Worm (Caenorhabditis elegans) whole organism, early embryonic: ENCODE results near the gene ZK1248.5.

Experiments used
- B0310.2 ChIP-seq: sonication (generic microtip); optimal IDR thresholded peaks from 2 replicates; lab custom pipeline; 2016; ENCODE audit warnings: mild to moderate bottlenecking, missing genetic modification characterization, missing compliant biosample characterization
- F13C5.2 ChIP-seq: sonication (generic microtip); optimal IDR thresholded peaks from 2 replicates; lab custom pipeline; 2017; ENCODE audit warnings: mild to moderate bottlenecking, missing genetic modification characterization, inconsistent platforms, missing compliant biosample characterization
- aly-1 ChIP-seq: sonication (generic microtip); optimal IDR thresholded peaks from 2 replicates; lab custom pipeline; 2016; ENCODE audit warnings: missing genetic modification characterization, missing compliant biosample characterization
- ama-1 ChIP-seq: fragments of 150-350 bp; optimal IDR thresholded peaks from 2 replicates; lab custom pipeline; 2014
- ceh-13 ChIP-seq: fragments of 200-800 bp; sonication (Bioruptor generic); optimal IDR thresholded peaks from 2 replicates; lab custom pipeline; 2018; ENCODE audit warnings: mild to moderate bottlenecking, missing genetic modification characterization, missing compliant biosample characterization
- ceh-36 ChIP-seq: sonication (generic microtip); optimal IDR thresholded peaks from 2 replicates; lab custom pipeline; 2016; ENCODE audit warnings: missing genetic modification characterization, inconsistent platforms, missing compliant biosample characterization
- ets-7 ChIP-seq: sonication (generic microtip); optimal IDR thresholded peaks from 2 replicates; lab custom pipeline; 2016; ENCODE audit warnings: missing genotype, missing genetic modification characterization, missing compliant biosample characterization
- flt-1 ChIP-seq: fragments of 200-800 bp; sonication (Bioruptor generic); IDR thresholded peaks from 2 replicates; pipeline ENCODE4 v1.3.6; 2022; ENCODE audit warnings: missing genetic modification characterization, missing compliant biosample characterization
- hmbx-1 ChIP-seq: sonication (generic microtip); optimal IDR thresholded peaks from 2 replicates; lab custom pipeline; 2016; ENCODE audit warnings: mild to moderate bottlenecking, missing genetic modification characterization, missing compliant biosample characterization
- hmg-4 ChIP-seq: fragments of 200-800 bp; sonication (Bioruptor generic); optimal IDR thresholded peaks from 2 replicates; lab custom pipeline; 2018; ENCODE audit warnings: mild to moderate bottlenecking, missing genetic modification characterization, missing compliant biosample characterization
- hnd-1 ChIP-seq: sonication (generic microtip); optimal IDR thresholded peaks from 2 replicates; lab custom pipeline; 2016; ENCODE audit warnings: missing genetic modification characterization, missing compliant biosample characterization
- pes-1 ChIP-seq: fragments of 200-800 bp; sonication (Bioruptor generic); IDR thresholded peaks from 2 replicates; pipeline ENCODE4 v1.3.6; 2022; ENCODE audit warnings: missing genetic modification reagents, missing genetic modification characterization, missing compliant biosample characterization
- scrt-1 ChIP-seq: fragments of 200-800 bp; sonication (Bioruptor generic); IDR thresholded peaks from 2 replicates; pipeline ENCODE4 v1.3.6; 2022; ENCODE audit warnings: missing genetic modification characterization, missing compliant biosample characterization
- sea-1 ChIP-seq: fragments of 200-800 bp; sonication (Bioruptor generic); conservative IDR thresholded peaks from 2 replicates; pipeline ENCODE4 v1.3.6; 2022; ENCODE audit warnings: missing genetic modification characterization, missing compliant biosample characterization
- tbx-11 ChIP-seq: fragments of 200-800 bp; sonication (Bioruptor generic); IDR thresholded peaks from 2 replicates; pipeline ENCODE4 v1.3.6; 2022; ENCODE audit warnings: missing genetic modification characterization, missing compliant biosample characterization
- tbx-37 ChIP-seq: fragments of 200-800 bp; sonication (Bioruptor generic); conservative IDR thresholded peaks from 2 replicates; pipeline ENCODE4 v1.3.6; 2022; ENCODE audit warnings: missing genetic modification reagents, missing genetic modification characterization, missing compliant biosample characterization
- tra-4 ChIP-seq: sonication (generic microtip); optimal IDR thresholded peaks from 2 replicates; lab custom pipeline; 2017; ENCODE audit warnings: missing genetic modification characterization, missing compliant biosample characterization

The ZK1248.5 gene

ce11 chrII:5779866-5780265 is 30.4 kb upstream of the ZK1248.5 start:
- TF ChIP-seq pes-1 (no peak), tbx-37 (GFP tag; lab: Robert Waterston, UW) (no peak), sea-1 (GFP tag; lab: Robert Waterston, UW) (no peak), B0310.2 (tag; lab: Kevin White, UChicago) (no peak), tra-4 (tag; lab: Kevin White, UChicago) (no peak), F13C5.2 (tag; lab: Kevin White, UChicago) (peak; percentile 18)

DNA sequence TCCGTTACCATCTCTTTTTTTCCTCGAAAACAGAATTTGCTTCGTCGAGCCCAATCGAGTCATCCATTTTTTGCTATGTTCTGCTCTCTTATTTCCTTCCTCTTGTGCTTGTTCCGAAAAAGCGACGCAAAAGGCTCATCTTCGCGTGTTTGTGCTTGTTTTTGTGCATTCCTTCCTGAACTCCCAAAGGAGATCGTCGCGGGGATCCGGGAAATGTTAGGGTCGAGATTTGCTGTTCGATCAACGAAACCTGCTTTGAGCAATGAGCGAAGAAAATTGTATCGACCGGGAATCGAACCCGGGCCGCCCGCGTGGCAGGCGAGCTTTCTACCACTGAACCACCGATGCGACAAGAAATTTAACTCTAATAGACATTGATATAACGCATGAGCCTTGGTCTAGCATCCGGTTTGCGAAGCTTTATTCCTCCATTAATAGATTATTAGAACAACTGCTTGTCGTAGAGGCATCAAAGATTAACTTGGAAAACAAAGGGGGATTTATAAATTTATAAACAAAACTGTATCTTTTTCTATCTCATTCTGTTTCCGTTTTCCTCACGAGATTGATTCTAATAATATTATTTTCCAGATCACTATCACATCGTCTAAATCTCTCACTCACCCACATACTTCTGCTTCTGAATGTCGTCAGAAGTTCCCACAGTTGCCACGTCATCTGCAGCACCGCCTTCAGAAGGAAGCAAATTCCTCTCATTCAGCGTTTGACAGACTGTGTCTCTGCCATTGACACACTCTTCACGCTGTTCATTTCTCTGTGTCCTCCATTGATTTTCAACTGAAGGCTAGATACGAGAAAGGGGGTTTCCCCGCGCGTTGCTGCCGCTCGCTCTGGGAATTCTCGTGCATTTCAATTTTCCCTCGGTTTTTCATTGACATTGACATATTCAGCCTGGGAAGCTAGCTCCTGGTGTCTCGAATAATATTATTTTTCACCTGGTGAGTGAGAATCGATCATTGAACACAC is 28.1 kb upstream of the ZK1248.5 start, which contains the start of gene K05F1.6:
Gene K05F1.6 (plus strand): TSS at position 586 of the 987 bp plus-strand sequence.
- TF ChIP-seq B0310.2 (tag; lab: Kevin White, UChicago): peak; percentile 77
- peak; percentile 58 for TF ChIP-seq ets-7 (tag; lab: Kevin White, UChicago)
- no peak for TF ChIP-seq ama-1 (lab: Kevin White, UChicago)
- peak; percentile 42 for TF ChIP-seq ceh-13 (GFP tag; lab: Kevin White, UChicago)
- peak; percentile 58 for TF ChIP-seq ceh-36
- peak; percentile 17; the same call in 1 of the 2 replicates for TF ChIP-seq tbx-37 (GFP tag; lab: Robert Waterston, UW)
- peak; percentile 68 for TF ChIP-seq scrt-1 (GFP tag; lab: Robert Waterston, UW)
- TF ChIP-seq pes-1: peak; percentile 79
- peak; percentile 88 for TF ChIP-seq hmg-4
- TF ChIP-seq tbx-11: peak; percentile 71
- no peak for TF ChIP-seq tra-4 (tag; lab: Kevin White, UChicago)
- TF ChIP-seq sea-1 (GFP tag; lab: Robert Waterston, UW): peak; percentile 59; the same call in 1 of the 2 replicates
- peak; percentile 4 for TF ChIP-seq hmbx-1
- TF ChIP-seq F13C5.2 (tag; lab: Kevin White, UChicago): peak; percentile 3
- peak; percentile 9; the same call in 1 of the 2 replicates for TF ChIP-seq flt-1 (GFP tag; lab: Robert Waterston, UW)
- peak; percentile 92 for TF ChIP-seq aly-1
- TF ChIP-seq hnd-1 (tag; lab: Kevin White, UChicago): peak; percentile 38

DNA sequence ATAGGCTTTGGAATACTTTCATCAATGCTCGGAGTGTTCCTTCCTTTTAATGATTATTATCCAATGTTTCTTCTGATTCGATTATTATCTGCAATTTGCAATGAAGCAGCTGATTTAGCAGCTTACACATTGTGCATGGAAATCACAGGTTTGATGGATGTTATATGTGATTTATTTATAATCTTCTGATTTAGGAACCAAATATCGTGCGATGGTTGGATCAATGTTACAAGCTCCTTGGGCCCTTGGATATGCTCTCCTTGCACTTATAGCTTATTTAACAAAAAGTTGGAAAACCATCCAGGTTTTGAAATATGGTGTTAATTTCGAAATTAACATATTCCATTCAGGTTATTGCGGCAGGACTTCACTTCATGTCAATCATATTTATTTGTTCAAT is 24.8 kb upstream of the ZK1248.5 start:
- TF ChIP-seq F13C5.2 (tag; lab: Kevin White, UChicago) (no peak), hnd-1 (tag; lab: Kevin White, UChicago) (no peak), tbx-11 (no peak), ets-7 (tag; lab: Kevin White, UChicago) (no peak), flt-1 (GFP tag; lab: Robert Waterston, UW) (no peak), hmg-4 (no peak), tra-4 (tag; lab: Kevin White, UChicago) (no peak), hmbx-1 (no peak), tbx-37 (GFP tag; lab: Robert Waterston, UW) (no peak)

DNA sequence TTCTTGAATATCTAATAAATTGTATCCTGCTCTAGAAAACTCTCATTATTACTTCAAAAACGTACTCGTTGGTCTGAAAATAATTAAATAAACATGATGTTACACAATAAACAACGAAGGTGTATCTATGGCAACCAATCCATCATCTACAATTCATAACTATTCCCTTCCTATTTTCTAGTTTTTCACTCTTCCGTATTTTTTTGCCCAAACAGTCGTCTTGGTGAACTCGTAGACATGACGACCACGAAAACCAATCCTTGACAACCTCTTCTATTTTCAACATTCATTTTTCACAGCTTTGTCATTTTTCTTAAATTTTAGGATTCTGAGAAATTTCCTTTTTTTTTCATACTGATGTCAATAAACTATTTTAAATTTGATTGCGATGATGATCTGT is 21.5 kb upstream of the ZK1248.5 start, which contains the start of gene K05F1.13:
Gene K05F1.13 (plus strand): TSS at position 301 of the 400 bp plus-strand sequence.
- TF ChIP-seq tra-4 (tag; lab: Kevin White, UChicago): no peak
- TF ChIP-seq ets-7 (tag; lab: Kevin White, UChicago): no peak
- TF ChIP-seq sea-1 (GFP tag; lab: Robert Waterston, UW): no peak
- no peak for TF ChIP-seq aly-1
- no peak for TF ChIP-seq hmg-4
- TF ChIP-seq F13C5.2 (tag; lab: Kevin White, UChicago): no peak
- TF ChIP-seq tbx-11: no peak
- TF ChIP-seq hnd-1 (tag; lab: Kevin White, UChicago): no peak
- no peak for TF ChIP-seq hmbx-1
- no peak for TF ChIP-seq ama-1 (lab: Kevin White, UChicago)
- no peak for TF ChIP-seq pes-1
- no peak for TF ChIP-seq flt-1 (GFP tag; lab: Robert Waterston, UW)
- TF ChIP-seq B0310.2 (tag; lab: Kevin White, UChicago): no peak
- TF ChIP-seq tbx-37 (GFP tag; lab: Robert Waterston, UW): no peak
- TF ChIP-seq scrt-1 (GFP tag; lab: Robert Waterston, UW): no peak
- no peak for TF ChIP-seq ceh-36
- no peak for TF ChIP-seq ceh-13 (GFP tag; lab: Kevin White, UChicago)

ce11 chrII:5790313-5790773 is 20.0 kb upstream of the ZK1248.5 start, which contains the start of gene lect-2:
Gene lect-2, plus strand, starts transcription at chrII:5790723.
- TF ChIP-seq tbx-11 (no peak), aly-1 (no peak), ceh-13 (GFP tag; lab: Kevin White, UChicago) (no peak), sea-1 (GFP tag; lab: Robert Waterston, UW) (no peak), ceh-36 (no peak), hnd-1 (tag; lab: Kevin White, UChicago) (no peak), tbx-37 (GFP tag; lab: Robert Waterston, UW) (no peak), B0310.2 (tag; lab: Kevin White, UChicago) (no peak), F13C5.2 (tag; lab: Kevin White, UChicago) (no peak), flt-1 (GFP tag; lab: Robert Waterston, UW) (no peak), ets-7 (tag; lab: Kevin White, UChicago) (no peak)

DNA sequence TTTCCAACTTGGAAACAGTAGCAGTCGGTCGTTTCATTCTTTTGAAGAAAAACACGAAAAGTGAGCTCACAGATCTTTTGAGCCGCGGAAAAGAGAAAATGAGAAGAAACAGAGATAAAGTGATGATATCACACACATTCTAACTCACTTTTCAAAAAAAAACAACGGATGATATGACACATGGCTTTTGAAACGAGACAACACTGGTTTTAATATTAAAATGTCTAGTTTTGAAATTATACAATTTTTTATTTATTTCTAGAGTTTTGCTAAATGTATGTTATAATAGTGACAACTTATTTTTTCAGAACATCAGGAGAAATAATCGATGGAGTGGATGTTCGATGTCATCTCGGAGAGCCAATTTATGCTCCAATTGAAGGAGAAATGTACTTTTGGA is 17.8 kb upstream of the ZK1248.5 start, which contains the start of gene K05F1.14:
Gene K05F1.14 (minus strand): TSS at position 101 of the 400 bp plus-strand sequence.
- no peak for TF ChIP-seq aly-1

DNA sequence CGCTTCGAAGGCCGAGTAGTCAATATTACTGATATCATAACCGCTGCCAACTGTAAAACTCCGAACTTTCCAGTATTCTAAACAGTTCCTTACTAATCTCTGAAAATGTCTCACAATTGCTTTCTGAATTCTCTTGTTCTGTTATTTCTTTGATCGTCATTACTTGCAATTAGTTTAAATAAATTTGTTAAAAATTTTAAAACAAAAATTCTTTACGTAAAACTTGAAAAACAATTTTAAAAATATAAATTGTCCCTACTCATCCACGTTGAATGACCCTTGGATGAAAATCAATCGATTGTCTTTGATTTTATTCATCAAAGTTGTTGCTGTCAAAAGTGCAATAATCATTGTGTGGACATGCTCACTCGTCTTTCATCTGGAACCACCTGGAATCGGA is 16.1 kb upstream of the ZK1248.5 start, which contains the start of gene acdh-8:
Gene acdh-8 (plus strand): TSS at position 301 of the 400 bp plus-strand sequence.
- TF ChIP-seq hmg-4 (no peak), aly-1 (no peak), hmbx-1 (no peak), flt-1 (GFP tag; lab: Robert Waterston, UW) (no peak)
